Fruit fly (Drosophila melanogaster): ENCODE data around the gene dmt.
A peak's percentile ranks its signal among the peaks of the same experiment; 100 is the strongest.

The dmt gene

dm6 chr3R:9705008-9705628 lies 5.8 kb upstream of the dmt start, which contains the start of gene Unc-115a (continued):
- TF ChIP-seq phol (tag; optimal IDR thresholded peaks at IDR 0.05) (peak; percentile 59), mirr (GFP tag; optimal IDR thresholded peaks at IDR 0.05) (peak; percentile 40), CG12659 (GFP tag; optimal IDR thresholded peaks at IDR 0.05) (peak; percentile 86), fu2 (GFP tag; optimal IDR thresholded peaks at IDR 0.05) (no peak), CG10267 (tag; optimal IDR thresholded peaks at IDR 0.05) (peak; percentile 74), lab (GFP tag; optimal IDR thresholded peaks at IDR 0.05) (no peak), CG1233 (GFP tag; optimal IDR thresholded peaks at IDR 0.05) (peak; percentile 5), CG31365 (tag; optimal IDR thresholded peaks at IDR 0.05) (peak; percentile 42), stwl (tag; optimal IDR thresholded peaks at IDR 0.05) (peak; percentile 69), NK7.1 (GFP tag; optimal IDR thresholded peaks at IDR 0.05) (peak; percentile 10), ewg (GFP tag; optimal IDR thresholded peaks at IDR 0.05) (peak; percentile 15), sens (GFP tag) (peak; percentile 93), mam (GFP tag; optimal IDR thresholded peaks at IDR 0.05) (peak; percentile 37), da (GFP tag; optimal IDR thresholded peaks at IDR 0.05) (peak; percentile 32), Xbp1 (GFP tag; optimal IDR thresholded peaks at IDR 0.05) (peak; percentile 30), CG30403 (GFP tag; optimal IDR thresholded peaks at IDR 0.05) (peak; percentile 29), CG2889 (GFP tag; IDR thresholded peaks at IDR 0.05) (no peak), eyg (GFP tag; optimal IDR thresholded peaks at IDR 0.05) (peak; percentile 55), Ets65A (GFP tag) (peak; percentile 90), CG13424 (tag; optimal IDR thresholded peaks at IDR 0.05) (peak; percentile 35), Gug (GFP tag; IDR thresholded peaks at IDR 0.05) (peak; percentile 45; the same call in 2 of the 4 replicates), HLHmδ (GFP tag; optimal IDR thresholded peaks at IDR 0.05) (peak; percentile 46), wek (GFP tag; optimal IDR thresholded peaks at IDR 0.05) (peak; percentile 36), gro (GFP tag; optimal IDR thresholded peaks at IDR 0.05) (peak; percentile 73), insv (GFP tag; optimal IDR thresholded peaks at IDR 0.05) (peak in 1 of 2 experiments; percentile 87), CG30020 (tag; optimal IDR thresholded peaks at IDR 0.05) (peak; percentile 34), sob (GFP tag; IDR thresholded peaks at IDR 0.05) (no peak), CG9817 (tag; optimal IDR thresholded peaks at IDR 0.05) (peak; percentile 42), rib (GFP tag; IDR thresholded peaks at IDR 0.05) (no peak), CG15514 (GFP tag; optimal IDR thresholded peaks at IDR 0.05) (peak; percentile 85), CG13296 (GFP tag; optimal IDR thresholded peaks at IDR 0.05) (peak; percentile 41), pum (GFP tag; optimal IDR thresholded peaks at IDR 0.05) (peak; percentile 6), scrt (GFP tag; optimal IDR thresholded peaks at IDR 0.05) (peak; percentile 3), Atf3 (GFP tag; optimal IDR thresholded peaks at IDR 0.05) (peak; percentile 29), psq (GFP tag; optimal IDR thresholded peaks at IDR 0.05) (peak; percentile 23), CG33213 (GFP tag; optimal IDR thresholded peaks at IDR 0.05) (peak; percentile 76), CG33557 (GFP tag; optimal IDR thresholded peaks at IDR 0.05) (peak; percentile 26), C15 (GFP tag; IDR thresholded peaks at IDR 0.05) (no peak), vfl (GFP tag; optimal IDR thresholded peaks at IDR 0.05) (peak; percentile 39), H15 (GFP tag; IDR thresholded peaks at IDR 0.05) (no peak), Oli (tag; optimal IDR thresholded peaks at IDR 0.05) (no peak), ERR (GFP tag; optimal IDR thresholded peaks at IDR 0.05) (peak; percentile 51), CG12104 (GFP tag; optimal IDR thresholded peaks at IDR 0.05) (peak; percentile 29), Dip3 (GFP tag; optimal IDR thresholded peaks at IDR 0.05) (peak; percentile 25), pho (GFP tag; optimal IDR thresholded peaks at IDR 0.05) (peak; percentile 80), CG9215 (GFP tag; IDR thresholded peaks at IDR 0.05) (no peak), gcm (GFP tag; optimal IDR thresholded peaks at IDR 0.05) (peak; percentile 42), CG1647 (GFP tag; optimal IDR thresholded peaks at IDR 0.05) (peak; percentile 36), CG12219 (GFP tag; optimal IDR thresholded peaks at IDR 0.05) (no peak), jumu (GFP tag; optimal IDR thresholded peaks at IDR 0.05) (no peak), CG18764 (GFP tag; optimal IDR thresholded peaks at IDR 0.05) (peak; percentile 20)
